Fruit fly (Drosophila melanogaster) whole organism, embryonic: Measurements from ENCODE around the gene CG2006.
A peak's percentile ranks its signal among the peaks of the same experiment; 100 is the strongest.

Source experiments
- Adf1 ChIP-seq: fragments of 200-800 bp; sonication (Bioruptor generic); IDR thresholded peaks from 2 replicates; pipeline ENCODE4 v1.3.6; 2022; ENCODE audit warnings: missing biosample characterization, missing genetic modification characterization
- Bteb2 ChIP-seq: fragments of 200-800 bp; sonication (Bioruptor generic); optimal IDR thresholded peaks from 2 replicates; lab custom pipeline; 2016; ENCODE audit warnings: missing biosample characterization, missing genetic modification characterization
- CG10274 ChIP-seq: fragments of 200-800 bp; sonication (Bioruptor generic); optimal IDR thresholded peaks from 3 replicates; lab custom pipeline; 2017; ENCODE audit warnings: missing biosample characterization, mild to moderate bottlenecking, missing genetic modification characterization
- CG10565 ChIP-seq: fragments of 200-800 bp; sonication (Bioruptor generic); optimal IDR thresholded peaks from 3 replicates; lab custom pipeline; 2016; ENCODE audit warnings: missing biosample characterization, mild to moderate bottlenecking, missing genetic modification characterization
- CG13424 ChIP-seq: fragments of 200-800 bp; sonication (Bioruptor generic); optimal IDR thresholded peaks from 2 replicates; lab custom pipeline; 2019; ENCODE audit warnings: missing biosample characterization, mild to moderate bottlenecking, missing genetic modification characterization, moderate library complexity
- CG13624 ChIP-seq: fragments of 200-800 bp; sonication (Bioruptor generic); optimal IDR thresholded peaks from 2 replicates; lab custom pipeline; 2016; ENCODE audit warnings: missing biosample characterization, missing genetic modification characterization
- CG13775 ChIP-seq: fragments of 200-800 bp; sonication (Bioruptor generic); optimal IDR thresholded peaks from 3 replicates; lab custom pipeline; 2017; ENCODE audit warnings: missing biosample characterization, mild to moderate bottlenecking, missing genetic modification characterization
- CG15011 ChIP-seq: fragments of 200-800 bp; sonication (Bioruptor generic); optimal IDR thresholded peaks from 3 replicates; lab custom pipeline; 2018; ENCODE audit warnings: missing biosample characterization, mild to moderate bottlenecking, missing genetic modification characterization
- CG16813 ChIP-seq: fragments of 200-800 bp; sonication (Bioruptor generic); IDR thresholded peaks from 3 replicates; pipeline ENCODE4 v1.3.6; 2022; ENCODE audit warnings: missing biosample characterization, missing genetic modification characterization; ENCODE audit not compliant: partially characterized antibody
- CG16815 ChIP-seq: fragments of 200-800 bp; sonication (Bioruptor generic); optimal IDR thresholded peaks from 3 replicates; lab custom pipeline; 2017; ENCODE audit warnings: missing biosample characterization, mild to moderate bottlenecking, missing genetic modification characterization
- CG17385 ChIP-seq: fragments of 200-800 bp; sonication (Bioruptor generic); optimal IDR thresholded peaks from 3 replicates; lab custom pipeline; 2018; ENCODE audit warnings: missing biosample characterization, mild to moderate bottlenecking, missing genetic modification characterization
- CG18599 ChIP-seq: fragments of 200-800 bp; sonication (Bioruptor generic); optimal IDR thresholded peaks from 3 replicates; lab custom pipeline; 2017; ENCODE audit warnings: missing biosample characterization, missing genetic modification characterization, mild to moderate bottlenecking, moderate library complexity, missing genetic modification reagents
- CG31441 ChIP-seq: fragments of 200-800 bp; sonication (Bioruptor generic); IDR thresholded peaks from 2 replicates; pipeline ENCODE4 v1.3.6; 2022; ENCODE audit warnings: missing biosample characterization, missing genetic modification characterization
- CG5180 ChIP-seq: fragments of 200-800 bp; sonication (Bioruptor generic); optimal IDR thresholded peaks from 3 replicates; lab custom pipeline; 2017; ENCODE audit warnings: missing biosample characterization, missing genetic modification characterization, mild to moderate bottlenecking, moderate library complexity, missing genetic modification reagents
- CG6175 ChIP-seq: fragments of 200-800 bp; sonication (Bioruptor generic); IDR thresholded peaks from 3 replicates; pipeline ENCODE4 v1.3.6; 2022; ENCODE audit warnings: missing biosample characterization, missing genetic modification characterization
- CG6765 ChIP-seq: fragments of 200-800 bp; sonication (Bioruptor generic); optimal IDR thresholded peaks from 3 replicates; lab custom pipeline; 2017; ENCODE audit warnings: missing biosample characterization, mild to moderate bottlenecking, missing genetic modification characterization
- CG8765 ChIP-seq: fragments of 200-800 bp; sonication (Bioruptor generic); IDR thresholded peaks from 2 replicates; pipeline ENCODE4 v1.3.6; 2022; ENCODE audit warnings: missing biosample characterization, missing genetic modification characterization
- CG8944 ChIP-seq: fragments of 200-800 bp; sonication (Bioruptor generic); optimal IDR thresholded peaks from 3 replicates; lab custom pipeline; 2016; ENCODE audit warnings: missing biosample characterization, missing genetic modification characterization
- CG9727 ChIP-seq: fragments of 200-800 bp; sonication (Bioruptor generic); optimal IDR thresholded peaks from 3 replicates; lab custom pipeline; 2017; ENCODE audit warnings: missing biosample characterization, mild to moderate bottlenecking, missing genetic modification characterization
- D ChIP-seq, 2 experiments: fragments of 200-800 bp in 1 of 2; fragments of >200 bp in 1 of 2; sonication (Bioruptor generic) in 1 of 2; optimal IDR thresholded peaks; 2 replicates in 1 of 2; 3 replicates in 1 of 2; lab custom pipeline; 2017; ENCODE audit warnings: mild to moderate bottlenecking in 1 of 2, missing biosample characterization in 1 of 2, missing genetic modification characterization in 1 of 2, missing genetic modification reagents in 1 of 2
- Drgx ChIP-seq: fragments of 200-800 bp; sonication (Bioruptor generic); IDR thresholded peaks from 2 replicates; pipeline ENCODE4 v1.3.6; 2022; ENCODE audit warnings: missing biosample characterization, missing genetic modification characterization
- Hey ChIP-seq: fragments of 200-800 bp; sonication (Bioruptor generic); optimal IDR thresholded peaks from 3 replicates; lab custom pipeline; 2018; ENCODE audit warnings: missing biosample characterization, mild to moderate bottlenecking, missing genetic modification characterization
- Hr39 ChIP-seq: fragments of >200 bp; optimal IDR thresholded peaks from 2 replicates; lab custom pipeline; 2017
- Lhr ChIP-seq: fragments of 200-800 bp; sonication (Bioruptor generic); optimal IDR thresholded peaks from 3 replicates; lab custom pipeline; 2017; ENCODE audit warnings: mild to moderate bottlenecking, missing biosample characterization, missing genetic modification reagents, missing genetic modification characterization
- Lim3 ChIP-seq: fragments of 200-800 bp; sonication (Bioruptor generic); IDR thresholded peaks from 2 replicates; pipeline ENCODE4 v1.3.6; 2022; ENCODE audit warnings: missing biosample characterization, missing genetic modification characterization
- Max ChIP-seq: fragments of 200-800 bp; sonication (Bioruptor generic); optimal IDR thresholded peaks from 2 replicates; lab custom pipeline; 2016; ENCODE audit warnings: missing biosample characterization, mild to moderate bottlenecking, missing genetic modification characterization
- Meics ChIP-seq: fragments of 200-800 bp; sonication (Bioruptor generic); optimal IDR thresholded peaks from 2 replicates; lab custom pipeline; 2017; ENCODE audit warnings: missing biosample characterization, mild to moderate bottlenecking, missing genetic modification characterization
- Mes4 ChIP-seq: fragments of 200-800 bp; sonication (Bioruptor generic); optimal IDR thresholded peaks from 2 replicates; lab custom pipeline; 2016; ENCODE audit warnings: missing biosample characterization, missing genetic modification characterization
- Six4 ChIP-seq: fragments of 200-800 bp; sonication (Bioruptor generic); optimal IDR thresholded peaks from 2 replicates; lab custom pipeline; 2016; ENCODE audit warnings: missing biosample characterization, missing genetic modification characterization
- Sox102F ChIP-seq: fragments of 200-800 bp; sonication (Bioruptor generic); optimal IDR thresholded peaks from 2 replicates; lab custom pipeline; 2018; ENCODE audit warnings: missing biosample characterization, mild to moderate bottlenecking, missing genetic modification characterization, moderate library complexity
- ci ChIP-seq: fragments of 200-800 bp; sonication (Bioruptor generic); IDR thresholded peaks from 3 replicates; pipeline ENCODE4 v1.3.6; 2022; ENCODE audit warnings: missing biosample characterization, missing genetic modification characterization
- disco-r ChIP-seq: fragments of 200-800 bp; sonication (Bioruptor generic); optimal IDR thresholded peaks from 2 replicates; lab custom pipeline; 2016; ENCODE audit warnings: missing biosample characterization, missing genetic modification characterization
- emc ChIP-seq: fragments of 200-800 bp; sonication (Bioruptor generic); optimal IDR thresholded peaks from 2 replicates; lab custom pipeline; 2016; ENCODE audit warnings: missing biosample characterization, missing genetic modification characterization
- fu2 ChIP-seq: fragments of 200-800 bp; sonication (Bioruptor generic); optimal IDR thresholded peaks from 2 replicates; lab custom pipeline; 2016; ENCODE audit warnings: missing biosample characterization, missing genetic modification characterization
- gcm ChIP-seq: fragments of 200-800 bp; sonication (Bioruptor generic); optimal IDR thresholded peaks from 2 replicates; lab custom pipeline; 2019; ENCODE audit warnings: missing biosample characterization, mild to moderate bottlenecking, missing genetic modification characterization, moderate library complexity
- ind ChIP-seq: fragments of 200-800 bp; sonication (Bioruptor generic); optimal IDR thresholded peaks from 3 replicates; lab custom pipeline; 2016; ENCODE audit warnings: missing biosample characterization, missing genetic modification characterization
- inv ChIP-seq: fragments of 200-800 bp; sonication (Bioruptor generic); IDR thresholded peaks from 2 replicates; pipeline ENCODE4 v1.3.6; 2022; ENCODE audit warnings: missing biosample characterization, missing genetic modification characterization; ENCODE audit not compliant: partially characterized antibody
- jumu ChIP-seq: fragments of 200-800 bp; sonication (Bioruptor generic); optimal IDR thresholded peaks from 3 replicates; lab custom pipeline; 2016; ENCODE audit warnings: missing biosample characterization, missing genetic modification characterization
- lilli ChIP-seq: fragments of 200-800 bp; sonication (Bioruptor generic); optimal IDR thresholded peaks from 3 replicates; lab custom pipeline; 2016; ENCODE audit warnings: missing biosample characterization, missing genetic modification characterization
- lola ChIP-seq, 3 experiments: fragments of >200 bp in 2 of 3; fragments of 200-800 bp in 1 of 3; sonication (Bioruptor generic) in 1 of 3; optimal IDR thresholded peaks; 2 replicates each; lab custom pipeline; 2017 to 2019; ENCODE audit warnings: missing biosample characterization in 3 of 3, missing genetic modification characterization in 3 of 3, mild to moderate bottlenecking in 1 of 3, moderate library complexity in 1 of 3
- luna ChIP-seq: fragments of 200-800 bp; sonication (Bioruptor generic); optimal IDR thresholded peaks from 2 replicates; lab custom pipeline; 2016; ENCODE audit warnings: missing biosample characterization, missing genetic modification characterization
- maf-S ChIP-seq: fragments of 200-800 bp; sonication (Bioruptor generic); optimal IDR thresholded peaks from 2 replicates; lab custom pipeline; 2016; ENCODE audit warnings: missing biosample characterization, missing genetic modification characterization
- otp ChIP-seq: fragments of 200-800 bp; sonication (Bioruptor generic); IDR thresholded peaks from 3 replicates; pipeline ENCODE4, ENCODE4 v1.3.6; 2022; ENCODE audit warnings: missing biosample characterization, missing genetic modification characterization
- pros ChIP-seq: fragments of 200-800 bp; sonication (Bioruptor generic); optimal IDR thresholded peaks from 3 replicates; lab custom pipeline; 2019; ENCODE audit warnings: missing biosample characterization, mild to moderate bottlenecking, missing genetic modification characterization, moderate library complexity
- psq ChIP-seq: fragments of 200-800 bp; sonication (Bioruptor generic); optimal IDR thresholded peaks from 2 replicates; lab custom pipeline; 2017; ENCODE audit warnings: missing biosample characterization, missing genetic modification characterization
- rib ChIP-seq: fragments of 200-800 bp; sonication (Bioruptor generic); IDR thresholded peaks from 2 replicates; pipeline ENCODE4 v1.3.6; 2022; ENCODE audit warnings: missing biosample characterization, missing genetic modification characterization
- scrt ChIP-seq: fragments of 200-800 bp; sonication (Bioruptor generic); optimal IDR thresholded peaks from 2 replicates; lab custom pipeline; 2018; ENCODE audit warnings: missing biosample characterization, mild to moderate bottlenecking, missing genetic modification characterization, moderate library complexity
- so ChIP-seq: fragments of 200-800 bp; sonication (Bioruptor generic); IDR thresholded peaks from 3 replicates; pipeline ENCODE4 v1.3.6; 2022; ENCODE audit warnings: missing biosample characterization, missing genetic modification characterization
- ttk ChIP-seq: fragments of 200-800 bp; sonication (Bioruptor generic); IDR thresholded peaks from 2 replicates; pipeline ENCODE4 v2.1.2; 2022; ENCODE audit warnings: missing biosample characterization, missing genetic modification characterization
- zfh2 ChIP-seq: fragments of 200-800 bp; sonication (Bioruptor generic); optimal IDR thresholded peaks from 2 replicates; lab custom pipeline; 2016; ENCODE audit warnings: missing biosample characterization, missing genetic modification characterization

CG2006 gene

dm6 chr3R:29478952-29479538 lies 10.2 kb upstream of the CG2006 start (continued):
- TF ChIP-seq Bteb2 (GFP tag; lab: Kevin White, UChicago) (peak; percentile 36), Lim3 (GFP tag; lab: Robert Waterston, UW) (no peak), CG15011 (peak; percentile 12), Adf1 (GFP tag; lab: Robert Waterston, UW) (peak; percentile 51; the same call in 1 of the 2 replicates), Lhr (no peak), CG17385 (GFP tag; lab: Kevin White, UChicago) (peak; percentile 66), Mes4 (GFP tag; lab: Kevin White, UChicago) (peak; percentile 1), ind (peak; percentile 15), so (peak; percentile 55; the same call in 1 of the 3 replicates), lola (GFP tag; optimal IDR thresholded peaks at IDR 0.05; lab: Kevin White, UChicago) (no peak), Max (GFP tag; lab: Kevin White, UChicago) (no peak), jumu (GFP tag; lab: Kevin White, UChicago) (peak; percentile 8), zfh2 (GFP tag; lab: Kevin White, UChicago) (peak; percentile 42), pros (GFP tag; lab: Kevin White, UChicago) (no peak), Meics (GFP tag; lab: Kevin White, UChicago) (peak; percentile 100), CG8944 (no peak), CG16815 (GFP tag; lab: Kevin White, UChicago) (no peak), Six4 (GFP tag; lab: Kevin White, UChicago) (no peak), Hey (tag; lab: Kevin White, UChicago) (no peak), CG5180 (GFP tag; lab: Kevin White, UChicago) (peak; percentile 53), CG13424 (peak; percentile 74), otp (GFP tag; lab: Robert Waterston, UW) (no peak; the same call in 1 of the 3 replicates), ci (GFP tag; lab: Robert Waterston, UW) (peak; percentile 88), CG18599 (GFP tag; lab: Kevin White, UChicago) (peak; percentile 68), fu2 (GFP tag; lab: Kevin White, UChicago) (peak; percentile 28), rib (GFP tag; lab: Robert Waterston, UW) (no peak), lilli (GFP tag; lab: Kevin White, UChicago) (peak; percentile 22), CG9727 (peak; percentile 38), psq (GFP tag; lab: Kevin White, UChicago) (no peak), scrt (GFP tag; lab: Kevin White, UChicago) (peak; percentile 45), Hr39 (lab: Kevin White, UChicago) (no peak), maf-S (GFP tag; lab: Kevin White, UChicago) (no peak), CG31441 (GFP tag; lab: Robert Waterston, UW) (peak; percentile 71; the same call in 1 of the 2 replicates), gcm (GFP tag; lab: Kevin White, UChicago) (peak; percentile 56), disco-r (GFP tag; lab: Kevin White, UChicago) (no peak), D (optimal IDR thresholded peaks at IDR 0.05; lab: Kevin White, UChicago) (no peak), D (GFP tag; optimal IDR thresholded peaks at IDR 0.05; lab: Kevin White, UChicago) (peak; percentile 36), CG13624 (GFP tag; lab: Kevin White, UChicago) (peak; percentile 40), CG10274 (GFP tag; lab: Kevin White, UChicago) (no peak), CG8765 (GFP tag; lab: Robert Waterston, UW) (no peak), Sox102F (GFP tag; lab: Kevin White, UChicago) (peak; percentile 83), CG13775 (GFP tag; lab: Kevin White, UChicago) (no peak), CG10565 (GFP tag; lab: Kevin White, UChicago) (no peak), ttk (peak; percentile 56), Drgx (GFP tag; lab: Robert Waterston, UW) (peak; percentile 46; the same call in 1 of the 2 replicates), CG6175 (GFP tag; lab: Robert Waterston, UW) (no peak), inv (GFP tag; lab: Robert Waterston, UW) (no peak), emc (peak; percentile 7), luna (no peak), CG6765 (no peak), CG16813 (GFP tag; lab: Robert Waterston, UW) (0 out of 3 replicates have a peak, but pooled peaks have one; percentile 8)
